Fruit fly (Drosophila melanogaster) whole organism, pupa: Measurements from ENCODE around the gene CG16854.

Experiments
- CG10348 ChIP-seq: fragments of 200-800 bp; sonication (Bioruptor generic); IDR thresholded peaks from 2 replicates; pipeline ENCODE4 v1.3.6; 2022; ENCODE audit warnings: missing biosample characterization, missing genetic modification characterization
- CG13204 ChIP-seq: fragments of 200-800 bp; sonication (Bioruptor generic); optimal IDR thresholded peaks from 2 replicates; lab custom pipeline; 2018; ENCODE audit warnings: missing biosample characterization, mild to moderate bottlenecking, missing genetic modification characterization, moderate library complexity
- CG8301 ChIP-seq: fragments of 200-800 bp; sonication (Bioruptor generic); optimal IDR thresholded peaks from 2 replicates; lab custom pipeline; 2018; ENCODE audit warnings: missing biosample characterization, mild to moderate bottlenecking, missing genetic modification characterization
- CG9948 ChIP-seq: fragments of 200-800 bp; sonication (Bioruptor generic); optimal IDR thresholded peaks from 2 replicates; lab custom pipeline; 2018; ENCODE audit warnings: missing biosample characterization, mild to moderate bottlenecking, missing genetic modification characterization, moderate library complexity
- EcR ChIP-seq: fragments of 200-800 bp; sonication (Bioruptor generic); optimal IDR thresholded peaks from 3 replicates; lab custom pipeline; 2019; ENCODE audit warnings: missing biosample characterization, missing genetic modification characterization, mild to moderate bottlenecking, moderate library complexity, missing genetic modification reagents
- Snoo ChIP-seq: fragments of 200-800 bp; sonication (Bioruptor generic); optimal IDR thresholded peaks from 3 replicates; lab custom pipeline; 2017; ENCODE audit warnings: missing biosample characterization, mild to moderate bottlenecking, missing genetic modification characterization, inconsistent platforms
- fd96Ca ChIP-seq: fragments of 200-800 bp; sonication (Bioruptor generic); IDR thresholded peaks from 3 replicates; pipeline ENCODE4 v1.3.6; 2022; ENCODE audit warnings: missing biosample characterization, missing genetic modification characterization

- TF ChIP-seq fd96Ca = no peak
- no peak for TF ChIP-seq EcR (GFP tag; lab: Kevin White, UChicago)
- no peak for TF ChIP-seq Snoo
- no peak for TF ChIP-seq CG9948 (tag; lab: Kevin White, UChicago)
- no peak for TF ChIP-seq CG8301 (tag; lab: Kevin White, UChicago)
- no peak for TF ChIP-seq CG10348 (GFP tag; lab: Robert Waterston, UW)
- no peak for TF ChIP-seq CG13204 (GFP tag; lab: Kevin White, UChicago)
Measured at dm6 chr2L:11082025-11082424, 4.5 kb upstream of the CG16854 start.
